Worm (Caenorhabditis elegans): ENCODE results near the gene B0334.10.
A peak's percentile ranks its signal among the peaks of the same experiment; 100 is the strongest.

The B0334.10 gene

ce11 chrII:11473525-11474181, 44.6 kb upstream of the B0334.10 start, which contains the start of the genes metl-1 and W02B12.11 (continued):
- peak; percentile 68 for TF ChIP-seq egl-43 (GFP tag; IDR thresholded peaks at IDR 0.05)
- peak; percentile 53 for TF ChIP-seq unc-130 (GFP tag; optimal IDR thresholded peaks at IDR 0.05)
- peak; percentile 65 for TF ChIP-seq nhr-25 (tag; optimal IDR thresholded peaks at IDR 0.05; ENCODE audit: borderline replicate concordance, insufficient read depth)
- peak; percentile 88 for TF ChIP-seq duxl-1 (tag; optimal IDR thresholded peaks at IDR 0.05; ENCODE audit: poor library complexity)
- TF ChIP-seq mep-1 (tag; optimal IDR thresholded peaks at IDR 0.05): peak; percentile 89
- no peak for TF ChIP-seq zag-1 (tag; optimal IDR thresholded peaks at IDR 0.05)
- peak in 1 of 2 experiments; percentile 68 for TF ChIP-seq hif-1 (tag; optimal IDR thresholded peaks at IDR 0.05)
- TF ChIP-seq nhr-41 (GFP tag; IDR thresholded peaks at IDR 0.05): peak; percentile 28; the same call in 1 of the 2 replicates
- TF ChIP-seq ceh-82 (tag; optimal IDR thresholded peaks at IDR 0.05): no peak
- peak in 1 of 2 experiments; percentile 43 for TF ChIP-seq mdl-1 (tag; optimal IDR thresholded peaks at IDR 0.05)
- peak; percentile 37; the same call in 1 of the 2 replicates for TF ChIP-seq php-3 (GFP tag; IDR thresholded peaks at IDR 0.05)
- no peak for TF ChIP-seq lir-3 (tag; optimal IDR thresholded peaks at IDR 0.05)
- peak; percentile 45 for TF ChIP-seq F37D6.2 (tag; optimal IDR thresholded peaks at IDR 0.05)
- TF ChIP-seq lin-13 (GFP tag; optimal IDR thresholded peaks at IDR 0.05): no peak
- no peak for TF ChIP-seq nhr-42 (GFP tag; IDR thresholded peaks at IDR 0.05)
- no peak for TF ChIP-seq F26F4.8 (GFP tag; conservative IDR thresholded peaks at IDR 0.05)
- TF ChIP-seq nhr-28 (tag; optimal IDR thresholded peaks at IDR 0.05): no peak
- TF ChIP-seq nhr-77 (tag; optimal IDR thresholded peaks at IDR 0.05): no peak

DNA sequence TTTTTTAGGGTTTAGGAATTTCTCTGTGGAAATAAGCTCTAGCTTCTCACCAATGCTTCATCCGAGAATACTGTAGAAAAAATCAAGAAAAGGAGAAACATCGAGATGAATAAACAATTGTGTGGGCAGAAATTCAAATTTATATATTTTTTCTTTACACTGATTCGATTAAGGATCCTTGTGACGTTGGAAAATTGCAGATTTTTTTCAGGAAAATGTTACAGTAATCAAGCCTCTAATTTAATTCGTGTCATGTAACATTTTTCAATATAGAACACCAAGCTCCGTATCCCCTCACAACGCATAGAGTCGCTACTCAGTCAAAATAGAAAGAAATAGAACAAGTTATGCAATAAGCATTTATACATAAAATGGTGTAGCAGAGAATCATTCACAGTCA, 41.9 kb upstream of the B0334.10 start, which contains the start of gene W02B12.16:
W02B12.16 (minus strand) TSS at position 101 of the 400 bp plus-strand sequence.
- TF ChIP-seq nhr-28 (tag; optimal IDR thresholded peaks at IDR 0.05) (no peak), skn-1 (tag; optimal IDR thresholded peaks at IDR 0.05) (no peak), T20F7.1 (GFP tag; optimal IDR thresholded peaks at IDR 0.05) (no peak), nhr-77 (tag; optimal IDR thresholded peaks at IDR 0.05) (no peak), D1046.2 (GFP tag; IDR thresholded peaks at IDR 0.05) (no peak), nhr-25 (tag; optimal IDR thresholded peaks at IDR 0.05; ENCODE audit: borderline replicate concordance, insufficient read depth) (no peak), dmd-9 (GFP tag; IDR thresholded peaks at IDR 0.05) (no peak), daf-16 (GFP tag; optimal IDR thresholded peaks at IDR 0.05) (no peak), daf-16 (tag; optimal IDR thresholded peaks at IDR 0.05) (no peak), ceh-28 (tag; optimal IDR thresholded peaks at IDR 0.05) (no peak), rbr-2 (tag; optimal IDR thresholded peaks at IDR 0.05) (no peak), nhr-41 (GFP tag; IDR thresholded peaks at IDR 0.05) (no peak), hlh-30 (tag; optimal IDR thresholded peaks at IDR 0.05; ENCODE audit: insufficient read depth) (no peak), Y105C5A.15 (GFP tag; IDR thresholded peaks at IDR 0.05) (no peak), set-16 (GFP tag; IDR thresholded peaks at IDR 0.05) (no peak), aly-2 (tag; optimal IDR thresholded peaks at IDR 0.05) (no peak), zip-2 (tag; optimal IDR thresholded peaks at IDR 0.05) (no peak), mdt-29 (GFP tag; IDR thresholded peaks at IDR 0.05) (no peak)

DNA sequence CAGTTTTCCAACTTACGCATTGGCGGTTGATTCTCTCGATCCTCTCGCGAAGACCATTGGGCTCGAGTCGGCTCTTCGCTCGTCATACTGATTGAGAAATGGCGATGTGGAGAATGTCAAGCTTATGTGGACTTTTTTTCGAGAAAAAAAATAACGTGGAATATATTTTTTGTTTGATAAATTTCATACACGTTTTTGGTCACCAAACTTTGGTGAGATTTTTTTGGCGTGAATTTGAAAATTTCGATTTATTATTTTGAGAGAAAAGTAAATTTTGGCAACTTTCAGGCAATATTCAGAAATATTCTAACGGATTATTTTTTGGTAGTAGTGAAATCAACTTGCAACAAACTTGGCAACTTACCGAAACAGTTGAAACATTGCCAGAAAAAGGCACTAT, 39.2 kb upstream of the B0334.10 start, which contains the start of gene W02B12.12:
W02B12.12 (minus strand) TSS at position 101 of the 400 bp plus-strand sequence.
- no peak for TF ChIP-seq lim-7 (GFP tag; IDR thresholded peaks at IDR 0.05)
- TF ChIP-seq pha-4 (GFP tag; IDR thresholded peaks at IDR 0.05): no peak
- TF ChIP-seq pha-4 (tag; optimal IDR thresholded peaks at IDR 0.05): no peak
- TF ChIP-seq unc-62 (GFP tag; optimal IDR thresholded peaks at IDR 0.05 in 1 of 2): peak in 1 of 2 experiments; percentile 73
- no peak for TF ChIP-seq unc-62 (tag; optimal IDR thresholded peaks at IDR 0.05)
- TF ChIP-seq zfp-2 (tag; optimal IDR thresholded peaks at IDR 0.05): no peak
- TF ChIP-seq saeg-2 (GFP tag; IDR thresholded peaks at IDR 0.05): no peak

Measured in whole organism, L4 larva.